Worm (Caenorhabditis elegans) whole organism, L2 larva: ENCODE results near the gene ttr-32.

Experiments used
- ama-1 ChIP-seq: fragments of 150-350 bp; optimal IDR thresholded peaks from 2 replicates; lab custom pipeline; 2018; ENCODE audit warnings: inconsistent platforms
- elt-3 ChIP-seq: sonication (generic microtip); optimal IDR thresholded peaks from 2 replicates; lab custom pipeline; 2017; ENCODE audit warnings: missing biosample characterization, missing genetic modification characterization
- lin-11 ChIP-seq: fragments of 150-350 bp; sonication (generic microtip); optimal IDR thresholded peaks from 2 replicates; lab custom pipeline; 2014; ENCODE audit warnings: missing biosample characterization, missing genetic modification characterization, inconsistent platforms, mixed read lengths
- mdl-1 ChIP-seq, 2 experiments: fragments of 150-350 bp in 1 of 2; sonication (generic microtip) in 1 of 2; optimal IDR thresholded peaks; 2 replicates each; lab custom pipeline; 2017; ENCODE audit warnings: missing biosample characterization in 2 of 2, missing genetic modification characterization in 2 of 2
- nhr-12 ChIP-seq: fragments of 150-350 bp; optimal IDR thresholded peaks from 2 replicates; lab custom pipeline; 2014; ENCODE audit warnings: missing biosample characterization, missing genetic modification characterization
- nhr-237 ChIP-seq: fragments of 150-350 bp; optimal IDR thresholded peaks from 2 replicates; lab custom pipeline; 2014; ENCODE audit warnings: missing biosample characterization, missing genetic modification characterization
- nhr-77 ChIP-seq: fragments of 150-350 bp; optimal IDR thresholded peaks from 2 replicates; lab custom pipeline; 2014; ENCODE audit warnings: missing biosample characterization, missing genetic modification characterization
- sma-9 ChIP-seq, 2 experiments: fragments of 150-350 bp in 1 of 2; sonication (generic microtip) in 1 of 2; optimal IDR thresholded peaks; 2 replicates each; lab custom pipeline; 2014 to 2016; ENCODE audit warnings: missing genetic modification characterization in 2 of 2, mild to moderate bottlenecking in 1 of 2, missing biosample characterization in 1 of 2, missing compliant biosample characterization in 1 of 2, missing genetic modification reagents in 1 of 2, moderate library complexity in 1 of 2

DNA sequence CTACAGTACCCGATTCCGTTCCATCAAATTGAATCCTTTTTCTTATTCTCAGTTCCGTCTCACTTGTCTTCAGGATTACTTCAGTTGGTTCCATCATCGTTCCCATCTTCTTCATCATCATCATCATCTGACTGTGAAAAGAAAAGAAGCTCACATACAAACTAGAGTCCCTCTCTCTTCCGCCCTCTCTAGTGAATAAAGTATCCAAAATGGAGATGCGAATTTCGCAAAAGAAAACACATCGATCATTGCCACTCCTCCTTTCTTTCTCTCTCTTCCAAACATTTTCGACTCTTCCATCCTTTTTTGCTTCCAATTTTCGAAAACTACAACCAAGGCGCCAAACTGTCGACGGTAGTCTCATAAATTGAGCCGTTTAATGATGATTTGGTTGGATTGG lies 13.4 kb upstream of the ttr-32 start:
- TF ChIP-seq nhr-77 (tag; lab: Kevin White, UChicago) (no peak), lin-11 (tag; lab: Kevin White, UChicago) (no peak), nhr-237 (tag; lab: Kevin White, UChicago) (no peak), mdl-1 (tag; optimal IDR thresholded peaks at IDR 0.05; lab: Kevin White, UChicago) (no peak), sma-9 (GFP tag; optimal IDR thresholded peaks at IDR 0.05; lab: Kevin White, UChicago) (no peak), sma-9 (tag; optimal IDR thresholded peaks at IDR 0.05; lab: Kevin White, UChicago) (no peak), ama-1 (lab: Kevin White, UChicago) (no peak), elt-3 (tag; lab: Kevin White, UChicago) (no peak), nhr-12 (tag; lab: Kevin White, UChicago) (no peak)
